Fruit fly (Drosophila melanogaster) whole organism, prepupa: Measurements from ENCODE around the gene DPCoAC.

Experiments
- CG10631 ChIP-seq: fragments of 200-800 bp; sonication (Bioruptor generic); optimal IDR thresholded peaks from 2 replicates; lab custom pipeline; 2016; ENCODE audit warnings: missing biosample characterization, missing genetic modification characterization
- CG11294 ChIP-seq: fragments of 200-800 bp; sonication (Bioruptor generic); IDR thresholded peaks from 2 replicates; pipeline ENCODE4 v1.3.6; 2022; ENCODE audit warnings: missing biosample characterization, missing genetic modification characterization
- CG11762 ChIP-seq: fragments of 200-800 bp; sonication (Bioruptor generic); optimal IDR thresholded peaks from 3 replicates; lab custom pipeline; 2016; ENCODE audit warnings: missing biosample characterization, missing genetic modification characterization; ENCODE audit not compliant: insufficient read depth
- CG11902 ChIP-seq: fragments of 200-800 bp; sonication (Bioruptor generic); optimal IDR thresholded peaks from 3 replicates; lab custom pipeline; 2016; ENCODE audit warnings: missing biosample characterization, missing genetic modification characterization
- CG15336 ChIP-seq: fragments of 200-800 bp; sonication (Bioruptor generic); IDR thresholded peaks from 2 replicates; pipeline ENCODE4 v1.3.6; 2022; ENCODE audit warnings: missing biosample characterization, missing genetic modification characterization
- CG1621 ChIP-seq: fragments of 200-800 bp; sonication (Bioruptor generic); optimal IDR thresholded peaks from 3 replicates; lab custom pipeline; 2018; ENCODE audit warnings: missing biosample characterization, mild to moderate bottlenecking, missing genetic modification characterization
- CG31627 ChIP-seq: fragments of 200-800 bp; sonication (Bioruptor generic); optimal IDR thresholded peaks from 3 replicates; lab custom pipeline; 2016; ENCODE audit warnings: missing biosample characterization, missing genetic modification characterization
- CG32006 ChIP-seq: fragments of 200-800 bp; sonication (Bioruptor generic); optimal IDR thresholded peaks from 3 replicates; lab custom pipeline; 2017; ENCODE audit warnings: missing biosample characterization, mild to moderate bottlenecking, missing genetic modification characterization
- CG4318 ChIP-seq: fragments of 200-800 bp; sonication (Bioruptor generic); optimal IDR thresholded peaks from 3 replicates; lab custom pipeline; 2017; ENCODE audit warnings: missing biosample characterization, mild to moderate bottlenecking, missing genetic modification characterization
- CG6163 ChIP-seq: fragments of 200-800 bp; sonication (Bioruptor generic); IDR thresholded peaks from 3 replicates; pipeline ENCODE4 v1.3.6; 2022; ENCODE audit warnings: missing biosample characterization, missing genetic modification characterization
- CG6854 ChIP-seq: fragments of 200-800 bp; sonication (Bioruptor generic); optimal IDR thresholded peaks from 2 replicates; lab custom pipeline; 2017; ENCODE audit warnings: missing biosample characterization, mild to moderate bottlenecking, missing genetic modification characterization
- CG7368 ChIP-seq: fragments of 200-800 bp; sonication (Bioruptor generic); optimal IDR thresholded peaks from 3 replicates; lab custom pipeline; 2016; ENCODE audit warnings: missing biosample characterization, missing genetic modification characterization
- CG8319 ChIP-seq: fragments of 200-800 bp; sonication (Bioruptor generic); optimal IDR thresholded peaks from 3 replicates; lab custom pipeline; 2016; ENCODE audit warnings: missing biosample characterization, missing genetic modification characterization
- CG8632 ChIP-seq: fragments of 200-800 bp; sonication (Bioruptor generic); optimal IDR thresholded peaks from 3 replicates; lab custom pipeline; 2016; ENCODE audit warnings: missing biosample characterization, missing genetic modification characterization
- Eip75B ChIP-seq: fragments of 200-800 bp; sonication (Bioruptor generic); optimal IDR thresholded peaks from 3 replicates; lab custom pipeline; 2016; ENCODE audit warnings: missing biosample characterization, missing genetic modification characterization
- Eip78C ChIP-seq: fragments of 200-800 bp; sonication (Bioruptor generic); peaks from one replicate; lab custom pipeline; 2016; ENCODE audit warnings: missing biosample characterization, missing genetic modification characterization
- Eip93F ChIP-seq: fragments of 200-800 bp; sonication (Bioruptor generic); optimal IDR thresholded peaks from 2 replicates; lab custom pipeline; 2016; ENCODE audit warnings: missing biosample characterization, mild to moderate bottlenecking, missing genetic modification characterization
- Gug ChIP-seq: fragments of 200-800 bp; sonication (Bioruptor generic); IDR thresholded peaks from 2 replicates; pipeline ENCODE4 v1.3.6; 2022; ENCODE audit warnings: missing biosample characterization, missing genetic modification characterization
- Hr38 ChIP-seq: sonication (Bioruptor generic); optimal IDR thresholded peaks from 2 replicates; lab custom pipeline; 2016; ENCODE audit warnings: missing biosample characterization, missing genetic modification characterization
- Hr39 ChIP-seq: fragments of 200-800 bp; sonication (Bioruptor generic); optimal IDR thresholded peaks from 2 replicates; lab custom pipeline; 2016; ENCODE audit warnings: missing biosample characterization, missing genetic modification characterization
- Lpt ChIP-seq: fragments of 200-800 bp; sonication (Bioruptor generic); optimal IDR thresholded peaks from 3 replicates; lab custom pipeline; 2016; ENCODE audit warnings: missing biosample characterization, missing genetic modification characterization
- OdsH ChIP-seq: fragments of 200-800 bp; sonication (Bioruptor generic); optimal IDR thresholded peaks from 3 replicates; lab custom pipeline; 2016; ENCODE audit warnings: missing biosample characterization, missing genetic modification characterization
- Sox102F ChIP-seq: fragments of 200-800 bp; sonication (Bioruptor generic); optimal IDR thresholded peaks from 2 replicates; lab custom pipeline; 2016; ENCODE audit warnings: missing biosample characterization, mild to moderate bottlenecking, missing genetic modification characterization
- Sox14 ChIP-seq: fragments of 200-800 bp; sonication (Bioruptor generic); optimal IDR thresholded peaks from 3 replicates; lab custom pipeline; 2016; ENCODE audit warnings: missing biosample characterization, missing genetic modification characterization
- Sox15 ChIP-seq: fragments of 200-800 bp; sonication (Bioruptor generic); optimal IDR thresholded peaks from 3 replicates; lab custom pipeline; 2016; ENCODE audit warnings: missing biosample characterization, missing genetic modification characterization
- achi ChIP-seq: fragments of 200-800 bp; sonication (Bioruptor generic); optimal IDR thresholded peaks from 3 replicates; lab custom pipeline; 2016; ENCODE audit warnings: missing biosample characterization, missing genetic modification characterization
- acj6 ChIP-seq: fragments of 200-800 bp; sonication (Bioruptor generic); optimal IDR thresholded peaks from 3 replicates; lab custom pipeline; 2016; ENCODE audit warnings: missing biosample characterization, missing genetic modification characterization
- cyc ChIP-seq: fragments of 200-800 bp; sonication (Bioruptor generic); optimal IDR thresholded peaks from 3 replicates; lab custom pipeline; 2016; ENCODE audit warnings: missing biosample characterization, missing genetic modification characterization
- dac ChIP-seq: fragments of 200-800 bp; sonication (Bioruptor generic); optimal IDR thresholded peaks from 2 replicates; lab custom pipeline; 2017; ENCODE audit warnings: missing biosample characterization, mild to moderate bottlenecking, missing genetic modification characterization
- eg ChIP-seq: fragments of 200-800 bp; sonication (Bioruptor generic); IDR thresholded peaks from 3 replicates; pipeline ENCODE4 v1.3.6; 2022; ENCODE audit warnings: missing biosample characterization, missing genetic modification characterization
- esn ChIP-seq: fragments of 200-800 bp; sonication (Bioruptor generic); optimal IDR thresholded peaks from 2 replicates; lab custom pipeline; 2016; ENCODE audit warnings: missing biosample characterization, mild to moderate bottlenecking, missing genetic modification characterization, moderate library complexity
- fd59A ChIP-seq: fragments of 200-800 bp; sonication (Bioruptor generic); optimal IDR thresholded peaks from 2 replicates; lab custom pipeline; 2017; ENCODE audit warnings: missing biosample characterization, mild to moderate bottlenecking, missing genetic modification characterization, missing genetic modification reagents
- fkh ChIP-seq: fragments of 200-800 bp; sonication (Bioruptor generic); optimal IDR thresholded peaks from 3 replicates; lab custom pipeline; 2017; ENCODE audit warnings: missing biosample characterization, mild to moderate bottlenecking, missing genetic modification characterization, moderate library complexity
- salr ChIP-seq, 2 experiments: fragments of 200-800 bp; sonication (Bioruptor generic); optimal IDR thresholded peaks; 3 replicates each; lab custom pipeline; 2016 to 2018; ENCODE audit warnings: missing biosample characterization in 2 of 2, missing genetic modification characterization in 2 of 2, mild to moderate bottlenecking in 1 of 2
- spab ChIP-seq: fragments of 200-800 bp; sonication (Bioruptor generic); optimal IDR thresholded peaks from 2 replicates; lab custom pipeline; 2017; ENCODE audit warnings: missing biosample characterization, mild to moderate bottlenecking, missing genetic modification characterization, missing genetic modification reagents
- topi ChIP-seq: fragments of 200-800 bp; sonication (Bioruptor generic); optimal IDR thresholded peaks from 3 replicates; lab custom pipeline; 2016; ENCODE audit warnings: missing biosample characterization, missing genetic modification characterization

The DPCoAC gene

DNA sequence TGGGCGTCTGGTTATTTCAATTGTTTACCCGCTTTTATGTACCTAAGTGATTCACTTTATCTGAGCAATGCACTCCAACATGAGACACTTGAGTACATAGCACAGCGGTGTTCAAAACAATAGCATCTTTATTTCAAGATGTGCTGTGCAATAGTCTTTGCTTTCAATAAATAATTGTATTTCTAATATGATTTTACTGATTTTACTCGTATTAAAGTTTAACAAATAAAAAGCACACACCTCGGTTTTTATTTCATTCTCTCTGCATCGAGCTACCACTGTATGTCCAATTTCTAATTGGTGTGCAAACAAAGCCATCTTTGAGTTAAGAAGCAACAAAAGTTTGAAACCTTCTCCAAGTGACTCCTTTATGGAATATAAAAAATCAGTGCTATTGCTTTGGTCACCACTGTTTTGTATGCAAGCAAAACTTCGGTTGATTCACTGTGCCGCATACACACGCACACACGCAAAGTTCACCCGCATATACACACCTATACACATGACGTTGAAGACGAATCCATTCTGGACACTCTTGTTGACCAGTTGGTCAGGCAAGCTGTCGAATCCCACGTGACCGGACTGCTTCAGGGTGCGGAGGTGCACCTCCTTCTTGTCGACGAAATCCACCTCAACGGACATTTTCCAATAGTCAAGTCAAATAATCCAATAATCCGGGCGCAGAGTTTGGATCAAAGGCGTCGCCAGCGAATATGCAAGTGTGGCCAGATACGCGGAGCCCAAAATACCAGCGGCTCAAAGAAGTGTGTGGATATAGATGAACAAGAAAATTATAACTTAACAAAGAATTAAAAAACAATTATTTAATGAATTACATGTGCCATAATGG, 30.4 kb upstream of the DPCoAC start, which contains the start of gene Septin2 (continued):
- TF ChIP-seq CG11762, result peak; percentile 95
- peak; percentile 87 for TF ChIP-seq Lpt
- peak; percentile 92 for TF ChIP-seq CG8319
- peak; percentile 92 for TF ChIP-seq fd59A
- peak; percentile 94 for TF ChIP-seq CG31627
- TF ChIP-seq salr (GFP tag; optimal IDR thresholded peaks at IDR 0.05; lab: Kevin White, UChicago), result peak; percentile 52 to 91
- peak; percentile 88 for TF ChIP-seq Sox15 (GFP tag; lab: Kevin White, UChicago)
- peak; percentile 91 for TF ChIP-seq CG7368 (GFP tag; lab: Kevin White, UChicago)
- peak; percentile 85 for TF ChIP-seq CG11902 (GFP tag; lab: Kevin White, UChicago)
- TF ChIP-seq Eip75B (GFP tag; lab: Kevin White, UChicago), result peak; percentile 93
- TF ChIP-seq OdsH (GFP tag; lab: Kevin White, UChicago), result peak; percentile 94
- no peak for TF ChIP-seq CG4318 (GFP tag; lab: Kevin White, UChicago)
- no peak for TF ChIP-seq Hr38
- peak; percentile 92 for TF ChIP-seq cyc
- TF ChIP-seq topi (GFP tag; lab: Kevin White, UChicago), result peak; percentile 96
- peak; percentile 97 for TF ChIP-seq CG32006
- TF ChIP-seq Eip93F (GFP tag; lab: Kevin White, UChicago), result peak; percentile 80
- TF ChIP-seq CG11294 (GFP tag; lab: Robert Waterston, UW), result peak; percentile 80
- TF ChIP-seq Sox14, result peak; percentile 93
- peak; percentile 94 for TF ChIP-seq CG15336

DNA sequence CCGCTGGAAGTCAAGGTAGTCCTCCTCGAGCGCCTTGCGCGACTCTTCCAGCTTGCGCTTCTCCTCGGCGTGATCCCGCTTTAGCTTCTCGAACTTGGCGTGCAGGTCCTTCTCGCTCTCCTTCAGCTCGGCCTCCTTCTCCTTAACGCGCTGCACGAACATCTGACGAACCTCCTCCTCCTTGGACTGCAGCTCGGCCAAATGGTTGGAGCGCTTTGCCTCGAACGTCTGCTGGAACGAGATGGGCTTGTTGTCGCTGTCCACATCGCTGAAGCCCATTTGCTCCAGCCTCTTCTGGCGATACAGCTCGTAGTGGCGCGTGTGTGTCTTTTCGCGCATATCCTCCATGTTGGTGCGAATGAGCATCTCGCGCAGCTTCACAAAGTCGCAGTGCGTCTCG, 28.9 kb upstream of the DPCoAC start:
- TF ChIP-seq fkh (GFP tag; lab: Kevin White, UChicago) (no peak), CG10631 (GFP tag; lab: Kevin White, UChicago) (no peak), CG6163 (GFP tag; lab: Robert Waterston, UW) (peak; percentile 15; the same call in 1 of the 3 replicates), Lpt (no peak), achi (GFP tag; lab: Kevin White, UChicago) (no peak), dac (no peak)

DNA sequence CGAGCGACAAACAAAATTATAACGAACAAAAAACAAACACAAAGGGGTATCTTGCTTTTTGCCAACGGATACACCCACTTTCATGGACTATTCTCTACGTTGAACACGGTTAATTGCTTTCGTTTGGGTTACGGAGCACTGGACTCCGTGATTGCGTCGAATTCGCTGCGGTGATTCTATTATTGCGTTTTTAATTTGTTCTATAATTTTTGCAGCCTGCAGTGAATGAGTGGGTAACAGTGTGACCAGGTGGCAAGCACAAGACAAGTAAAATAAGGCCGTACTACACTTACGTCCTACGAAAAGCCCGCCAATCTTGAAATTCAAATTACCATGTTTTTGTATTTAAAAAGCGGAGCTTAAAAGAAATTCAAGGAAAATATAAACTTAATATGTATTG, 28.1 kb upstream of the DPCoAC start, which contains the start of gene CG16953:
Gene CG16953, minus strand, starts transcription at position 268 of the 400 bp plus-strand sequence.
- TF ChIP-seq cyc (no peak), CG8632 (no peak), CG8319 (no peak), CG1621 (no peak), Gug (GFP tag; lab: Robert Waterston, UW) (no peak), Eip78C (peak; percentile 30), dac (no peak), CG15336 (no peak), esn (GFP tag; lab: Kevin White, UChicago) (no peak), CG6854 (GFP tag; lab: Kevin White, UChicago) (peak; percentile 14), achi (GFP tag; lab: Kevin White, UChicago) (no peak), spab (GFP tag; lab: Kevin White, UChicago) (no peak), Sox102F (GFP tag; lab: Kevin White, UChicago) (no peak), salr (GFP tag; optimal IDR thresholded peaks at IDR 0.05; lab: Kevin White, UChicago) (no peak), eg (GFP tag; lab: Robert Waterston, UW) (no peak), CG4318 (GFP tag; lab: Kevin White, UChicago) (no peak), Sox14 (peak; percentile 64), fkh (GFP tag; lab: Kevin White, UChicago) (no peak), Eip75B (GFP tag; lab: Kevin White, UChicago) (no peak), Hr39 (GFP tag; lab: Kevin White, UChicago) (no peak), acj6 (GFP tag; lab: Kevin White, UChicago) (no peak)
